Worm (Caenorhabditis elegans) whole organism, L4/young adult: ENCODE results near the gene cec-3.

Source experiments
- W03F9.2 ChIP-seq: fragments of 150-350 bp; optimal IDR thresholded peaks from 2 replicates; lab custom pipeline; 2014; ENCODE audit warnings: missing biosample characterization, missing genetic modification characterization
- dao-5 ChIP-seq: sonication (generic microtip); optimal IDR thresholded peaks from 2 replicates; lab custom pipeline; 2016; ENCODE audit warnings: missing genotype, missing genetic modification characterization, moderate library complexity, missing compliant biosample characterization
- him-1 ChIP-seq: sonication (generic microtip); optimal IDR thresholded peaks from 2 replicates; lab custom pipeline; 2016; ENCODE audit warnings: missing genotype, missing genetic modification reagents, missing genetic modification characterization, missing compliant biosample characterization

cec-3 gene

DNA sequence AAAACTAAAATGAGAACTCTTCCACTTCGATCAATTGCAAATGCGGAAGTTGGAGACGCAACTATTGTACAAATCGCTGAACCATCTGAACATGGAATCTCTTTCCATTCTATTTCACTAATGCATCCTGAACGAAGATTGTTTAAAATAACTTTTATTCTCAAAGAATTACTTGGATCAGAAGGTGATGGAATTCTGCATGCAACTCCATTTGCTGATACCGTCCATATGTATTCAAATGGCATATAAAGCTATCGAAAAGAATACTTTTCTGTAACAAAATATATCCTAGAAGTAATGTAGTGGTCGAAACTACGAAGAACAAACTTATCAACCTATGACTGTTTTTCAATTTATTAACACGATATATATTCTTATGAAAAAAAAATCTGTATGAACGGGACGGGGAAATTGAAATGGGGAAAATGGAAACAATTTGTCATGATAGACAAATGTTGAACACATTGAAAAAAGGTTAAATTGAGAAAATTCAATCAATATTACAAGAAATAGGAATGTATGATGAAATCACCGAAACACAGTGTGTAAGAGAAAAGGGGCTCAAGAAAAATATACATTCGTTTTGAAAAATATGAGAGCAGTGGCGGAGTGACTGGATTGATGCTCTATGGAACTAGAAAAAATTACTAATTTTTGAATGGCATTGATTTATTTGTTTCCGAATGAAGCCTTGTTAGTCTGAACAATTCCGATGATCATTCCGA, 20.5 kb upstream of the cec-3 start, which contains the start of gene T01H3.2:
Gene T01H3.2 (minus strand): TSS at position 251 of the 725 bp plus-strand sequence.
- TF ChIP-seq W03F9.2 (no peak), dao-5 (no peak), him-1 (tag; lab: Kevin White, UChicago) (no peak)

DNA sequence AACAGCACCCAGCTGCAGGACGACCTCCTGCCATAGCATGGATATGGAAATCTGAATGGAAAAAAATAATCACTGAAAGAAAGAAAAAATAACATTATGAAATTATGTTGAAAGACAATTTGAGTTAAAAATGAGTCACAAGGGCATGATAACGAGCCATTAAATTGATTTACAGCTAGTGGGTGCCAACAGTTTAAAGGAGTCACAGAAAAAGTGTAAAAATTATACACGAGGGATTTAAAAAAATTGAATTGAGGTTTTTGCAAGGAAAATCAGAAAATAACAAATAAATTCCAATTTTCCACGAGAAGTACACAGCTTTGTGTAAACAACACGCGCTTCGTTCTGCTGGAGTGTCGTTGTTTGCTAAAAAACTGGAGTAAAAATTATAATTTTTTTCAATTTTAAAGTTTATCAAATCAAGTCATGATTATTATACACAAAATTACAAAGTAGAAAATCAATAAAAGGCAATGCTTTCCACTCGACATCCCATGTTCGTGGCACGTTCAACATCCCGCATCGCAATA, 16.5 kb upstream of the cec-3 start, which contains the start of gene T01H3.3:
Gene T01H3.3 (minus strand): TSS at position 51 of the 530 bp plus-strand sequence.
- TF ChIP-seq W03F9.2 (peak; percentile 20), him-1 (tag; lab: Kevin White, UChicago) (no peak)

ce11 chrII:7870632-7871031, 13.2 kb upstream of the cec-3 start:
- TF ChIP-seq dao-5 (no peak), W03F9.2 (peak; percentile 3)

- no peak for TF ChIP-seq W03F9.2
- no peak for TF ChIP-seq him-1 (tag; lab: Kevin White, UChicago)
- TF ChIP-seq dao-5 = no peak
Observed at ce11 chrII:7870062-7870461, 12.7 kb upstream of the cec-3 start, which contains the start of gene ztf-17. TSS of gene ztf-17 (minus strand) at chrII:7870162.

ce11 chrII:7866081-7866480, 8.7 kb upstream of the cec-3 start:
- TF ChIP-seq dao-5 = no peak
- TF ChIP-seq W03F9.2 = no peak
- no peak for TF ChIP-seq him-1 (tag; lab: Kevin White, UChicago)

- no peak for TF ChIP-seq him-1 (tag; lab: Kevin White, UChicago)
- TF ChIP-seq W03F9.2 = no peak
- TF ChIP-seq dao-5 = no peak
Observed at ce11 chrII:7864892-7865291, 7.5 kb upstream of the cec-3 start.

DNA sequence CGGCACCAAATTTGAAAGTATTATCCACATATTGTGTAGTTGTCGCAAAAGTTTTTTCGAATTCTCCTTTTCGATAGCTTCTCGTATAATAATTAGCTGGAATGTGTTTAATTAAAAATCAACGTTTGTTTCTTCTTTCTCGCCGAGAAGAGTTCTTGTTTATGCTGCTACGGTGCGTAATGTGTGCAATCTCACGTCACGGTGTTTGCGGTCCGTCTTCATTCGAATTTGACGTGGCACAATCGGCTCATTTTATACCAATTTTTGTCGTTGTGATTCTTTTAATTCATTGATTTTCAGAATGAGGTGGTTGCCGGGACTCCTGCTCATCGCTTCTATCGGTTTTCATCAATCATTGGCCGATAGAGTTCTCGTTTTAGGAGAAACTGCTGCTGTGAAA, 6.8 kb upstream of the cec-3 start, which contains the start of gene ostb-1:
Gene ostb-1 (plus strand): TSS at position 301 of the 400 bp plus-strand sequence.
- TF ChIP-seq him-1 (tag; lab: Kevin White, UChicago) (no peak), W03F9.2 (no peak), dao-5 (no peak)

DNA sequence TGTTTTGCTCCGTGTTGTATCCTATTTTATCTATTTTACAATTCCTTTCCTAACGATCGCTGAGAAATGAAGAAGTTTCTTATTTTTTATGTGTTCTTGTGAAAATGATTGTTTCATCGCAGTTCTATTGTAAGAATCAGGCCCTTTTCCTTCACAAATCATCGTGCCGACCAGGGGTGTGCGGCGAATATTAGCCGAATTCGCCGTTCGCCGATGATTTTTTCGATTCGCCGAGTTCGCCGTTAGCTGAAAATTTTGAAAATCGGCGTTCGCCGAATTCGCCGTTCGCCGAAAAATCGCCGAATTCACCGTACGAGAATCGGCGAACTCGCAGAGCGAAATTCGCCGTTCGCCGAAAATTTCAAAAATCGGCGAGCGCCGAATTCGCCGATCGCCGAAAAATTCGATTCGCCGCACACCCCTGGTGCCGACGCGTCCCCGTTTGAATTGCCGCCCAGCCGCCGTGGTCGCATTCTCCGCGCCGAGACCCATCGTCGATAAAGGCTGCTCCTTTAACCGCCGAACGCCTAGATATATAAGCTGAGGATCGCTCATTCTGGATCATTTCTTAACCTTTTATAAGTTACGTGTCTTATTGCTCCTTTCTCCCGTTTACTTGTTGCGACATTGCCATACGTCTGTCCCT, 6.2 kb upstream of the cec-3 start:
- no peak for TF ChIP-seq him-1 (tag; lab: Kevin White, UChicago)
- TF ChIP-seq dao-5 = no peak
- no peak for TF ChIP-seq W03F9.2

DNA sequence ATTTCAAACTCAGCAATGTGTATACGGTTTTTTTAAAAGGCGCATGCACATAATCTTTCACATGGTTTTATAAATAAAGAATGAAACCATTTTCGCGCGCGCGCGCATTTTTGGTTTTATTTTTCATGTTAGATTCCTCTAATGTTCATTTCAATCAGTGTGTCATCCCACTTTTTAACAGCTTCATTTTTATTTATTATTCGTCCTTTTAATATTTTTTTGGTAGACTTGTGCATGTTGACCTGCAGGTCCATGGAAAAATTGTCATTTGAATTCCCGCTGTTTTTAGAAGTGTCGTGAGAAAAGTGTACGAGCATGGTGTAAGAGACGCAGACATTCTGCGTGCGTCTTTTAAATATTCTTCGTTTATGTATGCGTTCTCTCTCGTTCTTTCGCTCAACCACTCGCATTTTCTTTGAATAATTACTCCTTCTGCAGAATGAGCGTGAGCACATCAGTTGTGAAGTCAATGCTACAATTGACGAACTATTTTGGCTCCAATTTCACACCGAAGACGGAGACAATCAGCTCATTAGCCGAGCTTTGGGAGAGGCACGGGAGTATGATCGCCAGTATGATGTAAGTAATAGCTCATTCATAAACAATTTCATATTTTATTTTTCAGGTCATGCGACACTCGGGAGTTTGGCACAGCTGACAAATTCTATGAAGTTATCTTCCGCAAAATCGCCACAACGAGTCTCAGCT, 3.0 kb upstream of the cec-3 start, which contains the start of gene lin-5:
Gene lin-5 (plus strand): TSS at position 354 of the 708 bp plus-strand sequence.
- TF ChIP-seq dao-5 (no peak), W03F9.2 (peak; percentile 68), him-1 (tag; lab: Kevin White, UChicago) (no peak)

- TF ChIP-seq dao-5 (no peak), W03F9.2 (no peak), him-1 (tag; lab: Kevin White, UChicago) (no peak)
Observed at ce11 chrII:7858101-7858500, 701 bp upstream of the cec-3 start, which contains the start of gene sds-22. TSS of gene sds-22 (plus strand) at chrII:7858401.

- no peak for TF ChIP-seq W03F9.2
- TF ChIP-seq him-1 (tag; lab: Kevin White, UChicago) = no peak
- TF ChIP-seq dao-5 = no peak
Observed at ce11 chrII:7855619-7856018, 1.8 kb downstream of the cec-3 start, which contains the start of gene mdmh-35. TSS of gene mdmh-35 (minus strand) at chrII:7855719.

DNA sequence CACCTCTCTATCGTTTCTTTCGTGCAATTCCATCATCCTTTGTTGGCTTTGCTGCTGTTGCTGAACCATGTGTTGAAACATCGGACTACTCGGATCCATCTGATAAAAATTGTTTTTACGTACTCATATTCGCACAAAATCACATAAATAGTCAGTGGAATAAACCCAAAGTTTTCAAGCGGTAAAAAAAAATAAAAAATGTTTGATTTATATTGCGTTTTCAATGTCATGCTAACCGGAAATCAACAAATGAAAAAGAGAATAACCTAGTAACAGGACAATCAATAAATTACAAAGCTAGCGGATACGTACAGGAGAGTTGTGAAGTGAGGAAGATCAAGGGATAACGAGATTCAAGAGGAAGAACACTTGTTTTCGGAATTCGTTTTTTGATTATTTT, 2.5 kb downstream of the cec-3 start, which contains the start of gene mdt-10:
Gene mdt-10 (minus strand): TSS at position 101 of the 400 bp plus-strand sequence.
- no peak for TF ChIP-seq dao-5
- TF ChIP-seq him-1 (tag; lab: Kevin White, UChicago) = no peak
- no peak for TF ChIP-seq W03F9.2

DNA sequence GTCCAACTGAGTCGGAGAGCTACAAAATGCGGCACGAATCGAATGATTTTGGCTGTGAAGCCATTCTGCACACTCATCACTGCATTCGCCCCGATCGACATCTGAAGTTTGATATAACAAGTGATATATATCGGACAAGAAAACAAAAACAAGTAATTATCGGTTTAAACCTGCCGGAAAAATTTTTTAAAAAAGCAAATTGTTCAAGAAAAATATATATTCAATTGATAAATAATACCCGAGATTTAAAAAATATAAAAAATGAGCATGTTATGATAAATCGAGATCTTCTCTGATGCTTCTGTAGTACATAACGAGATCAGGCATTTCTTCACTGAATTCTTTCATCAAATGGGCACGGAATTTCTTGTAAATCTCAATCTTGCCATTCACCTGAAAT, 3.7 kb downstream of the cec-3 start, which contains the start of gene T09A5.5:
Gene T09A5.5 (minus strand): TSS at position 101 of the 400 bp plus-strand sequence.
- TF ChIP-seq dao-5 = no peak

DNA sequence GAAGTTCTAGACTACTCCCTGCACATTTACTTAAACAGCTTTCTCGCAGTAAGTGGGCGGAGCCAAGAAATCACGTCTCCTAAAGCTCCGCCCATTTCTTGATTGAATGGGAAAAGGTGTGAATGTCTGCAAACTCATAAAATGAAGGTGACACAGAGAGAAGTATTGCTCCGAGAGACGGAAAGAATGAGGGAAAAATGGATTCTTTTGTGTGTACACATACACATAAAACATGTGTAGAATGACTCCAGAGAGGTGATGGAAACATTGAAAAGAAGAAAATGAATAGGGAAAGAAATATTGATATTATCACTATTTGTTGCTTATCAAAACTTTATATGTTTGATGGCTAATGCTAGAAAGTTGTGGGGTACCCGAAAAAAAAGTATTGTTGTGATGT, 5.9 kb downstream of the cec-3 start:
- TF ChIP-seq W03F9.2 = no peak
- no peak for TF ChIP-seq dao-5
- TF ChIP-seq him-1 (tag; lab: Kevin White, UChicago) = no peak
